Fruit fly (Drosophila melanogaster) whole organism: Measurements from ENCODE around the gene Plp.

Experiments used
- CG8478 ChIP-seq: fragments of >200 bp; optimal IDR thresholded peaks from 2 replicates; lab custom pipeline; 2018; ENCODE audit warnings: inconsistent platforms
- EcR ChIP-seq, 2 experiments: fragments of >200 bp; optimal IDR thresholded peaks; 2 replicates each; lab custom pipeline; 2017; ENCODE audit warnings: missing biosample characterization in 2 of 2, missing genetic modification characterization in 2 of 2, missing genetic modification reagents in 2 of 2
- psq ChIP-seq: fragments of >200 bp; optimal IDR thresholded peaks from 2 replicates; lab custom pipeline; 2017
- usp ChIP-seq: fragments of >200 bp; optimal IDR thresholded peaks from 2 replicates; lab custom pipeline; 2017; ENCODE audit warnings: missing biosample characterization, missing genetic modification characterization, mixed read lengths

- TF ChIP-seq CG8478 (lab: Kevin White, UChicago) = no peak
- no peak for TF ChIP-seq usp (GFP tag; lab: Kevin White, UChicago)
- no peak for TF ChIP-seq psq (lab: Kevin White, UChicago)
- no peak for TF ChIP-seq EcR (GFP tag; optimal IDR thresholded peaks at IDR 0.05; lab: Kevin White, UChicago)
These were observed 43.2 kb downstream of the Plp start, which contains the start of gene CG43679 for dm6 chr3L:15051325-15051724.
